Fruit fly (Drosophila melanogaster) whole organism, embryonic: Measurements from ENCODE around the gene PIG-Q.

ENCODE experiments used
- Atf3 ChIP-seq: fragments of 200-800 bp; sonication (Bioruptor generic); optimal IDR thresholded peaks from 3 replicates; lab custom pipeline; 2016; ENCODE audit warnings: missing biosample characterization, missing genetic modification characterization
- CG11085 ChIP-seq: fragments of 200-800 bp; sonication (Bioruptor generic); IDR thresholded peaks from 2 replicates; pipeline ENCODE4 v1.3.6; 2022; ENCODE audit warnings: missing biosample characterization, missing genetic modification characterization
- CG12942 ChIP-seq: fragments of 200-800 bp; sonication (Bioruptor generic); optimal IDR thresholded peaks from 3 replicates; lab custom pipeline; 2016; ENCODE audit warnings: missing biosample characterization, missing genetic modification characterization
- CG1602 ChIP-seq: fragments of 200-800 bp; sonication (Bioruptor generic); optimal IDR thresholded peaks from 3 replicates; lab custom pipeline; 2016; ENCODE audit warnings: missing biosample characterization, missing genetic modification characterization
- CG16863 ChIP-seq: fragments of 200-800 bp; sonication (Bioruptor generic); optimal IDR thresholded peaks from 3 replicates; lab custom pipeline; 2016; ENCODE audit warnings: missing biosample characterization, missing genetic modification characterization
- CG17361 ChIP-seq: fragments of 200-800 bp; sonication (Bioruptor generic); IDR thresholded peaks from 3 replicates; pipeline ENCODE4 v1.3.6; 2022; ENCODE audit warnings: missing biosample characterization, missing genetic modification characterization
- CG17612 ChIP-seq: fragments of 200-800 bp; sonication (Bioruptor generic); IDR thresholded peaks from 2 replicates; pipeline ENCODE4 v1.3.6; 2022; ENCODE audit warnings: missing biosample characterization, missing genetic modification characterization
- CG2199 ChIP-seq: fragments of 200-800 bp; sonication (Bioruptor generic); IDR thresholded peaks from 3 replicates; pipeline ENCODE4 v1.3.6; 2022; ENCODE audit warnings: missing biosample characterization, missing genetic modification characterization
- CG32532 ChIP-seq: fragments of 200-800 bp; sonication (Bioruptor generic); IDR thresholded peaks from 2 replicates; pipeline ENCODE4 v1.3.6; 2022; ENCODE audit warnings: missing biosample characterization, missing genetic modification characterization
- CG33557 ChIP-seq: fragments of 200-800 bp; sonication (Bioruptor generic); optimal IDR thresholded peaks from 2 replicates; lab custom pipeline; 2019; ENCODE audit warnings: missing biosample characterization, mild to moderate bottlenecking, missing genetic modification characterization, moderate library complexity
- CG34376 ChIP-seq: fragments of 200-800 bp; sonication (Bioruptor generic); optimal IDR thresholded peaks from 2 replicates; lab custom pipeline; 2018; ENCODE audit warnings: missing biosample characterization, mild to moderate bottlenecking, missing genetic modification characterization
- CG4424 ChIP-seq: fragments of 200-800 bp; sonication (Bioruptor generic); optimal IDR thresholded peaks from 3 replicates; lab custom pipeline; 2016; ENCODE audit warnings: missing biosample characterization, missing genetic modification characterization
- CG5953 ChIP-seq: fragments of 200-800 bp; sonication (Bioruptor generic); IDR thresholded peaks from 2 replicates; pipeline ENCODE4 v1.3.6; 2022; ENCODE audit warnings: missing biosample characterization, missing genetic modification characterization
- CG8478 ChIP-seq: fragments of >200 bp; optimal IDR thresholded peaks from 2 replicates; lab custom pipeline; 2018
- CG8944 ChIP-seq: fragments of 200-800 bp; sonication (Bioruptor generic); optimal IDR thresholded peaks from 3 replicates; lab custom pipeline; 2016; ENCODE audit warnings: missing biosample characterization, missing genetic modification characterization
- CG9797 ChIP-seq: fragments of 200-800 bp; sonication (Bioruptor generic); optimal IDR thresholded peaks from 3 replicates; lab custom pipeline; 2018; ENCODE audit warnings: missing biosample characterization, mild to moderate bottlenecking, missing genetic modification characterization
- CG9817 ChIP-seq: fragments of 200-800 bp; sonication (Bioruptor generic); optimal IDR thresholded peaks from 2 replicates; lab custom pipeline; 2018; ENCODE audit warnings: missing biosample characterization, mild to moderate bottlenecking, missing genetic modification characterization, moderate library complexity
- CkIIα-i1 ChIP-seq: fragments of 200-800 bp; sonication (Bioruptor generic); IDR thresholded peaks from 2 replicates; pipeline ENCODE4 v1.3.6; 2022; ENCODE audit warnings: missing biosample characterization, missing genetic modification characterization
- D ChIP-seq, 2 experiments: fragments of 200-800 bp in 1 of 2; fragments of >200 bp in 1 of 2; sonication (Bioruptor generic) in 1 of 2; optimal IDR thresholded peaks; 2 replicates in 1 of 2; 3 replicates in 1 of 2; lab custom pipeline; 2017; ENCODE audit warnings: mild to moderate bottlenecking in 1 of 2, missing biosample characterization in 1 of 2, missing genetic modification characterization in 1 of 2, missing genetic modification reagents in 1 of 2
- D19A ChIP-seq: fragments of 200-800 bp; optimal IDR thresholded peaks from 3 replicates; lab custom pipeline; 2019; ENCODE audit warnings: missing biosample characterization, mild to moderate bottlenecking, missing genetic modification characterization, moderate library complexity
- Dad ChIP-seq: fragments of 200-800 bp; sonication (Bioruptor generic); optimal IDR thresholded peaks from 3 replicates; lab custom pipeline; 2016; ENCODE audit warnings: missing biosample characterization, missing genetic modification characterization
- Hand ChIP-seq: fragments of 200-800 bp; sonication (Bioruptor generic); optimal IDR thresholded peaks from 2 replicates; lab custom pipeline; 2017; ENCODE audit warnings: mild to moderate bottlenecking, missing biosample characterization, missing genetic modification reagents, missing genetic modification characterization
- Hsf ChIP-seq: fragments of 200-800 bp; sonication (Bioruptor generic); optimal IDR thresholded peaks from 3 replicates; lab custom pipeline; 2016; ENCODE audit warnings: missing biosample characterization, missing genetic modification characterization
- Lpt ChIP-seq: fragments of >200 bp; optimal IDR thresholded peaks from 2 replicates; lab custom pipeline; 2018; ENCODE audit warnings: missing biosample characterization, missing genetic modification characterization
- Mes4 ChIP-seq: fragments of 200-800 bp; sonication (Bioruptor generic); optimal IDR thresholded peaks from 2 replicates; lab custom pipeline; 2016; ENCODE audit warnings: missing biosample characterization, missing genetic modification characterization
- NfI ChIP-seq: fragments of 200-800 bp; sonication (Bioruptor generic); optimal IDR thresholded peaks from 3 replicates; lab custom pipeline; 2018; ENCODE audit warnings: missing biosample characterization, mild to moderate bottlenecking, missing genetic modification characterization, moderate library complexity
- Ravus ChIP-seq: fragments of 200-800 bp; sonication (Bioruptor generic); IDR thresholded peaks from 2 replicates; pipeline ENCODE4 v1.3.6; 2022; ENCODE audit warnings: missing biosample characterization, missing genetic modification characterization
- Side ChIP-seq: fragments of 200-800 bp; sonication (Bioruptor generic); optimal IDR thresholded peaks from 2 replicates; lab custom pipeline; 2016; ENCODE audit warnings: missing biosample characterization, missing genetic modification characterization
- TFAM ChIP-seq: fragments of 200-800 bp; sonication (Bioruptor generic); optimal IDR thresholded peaks from 2 replicates; lab custom pipeline; 2017; ENCODE audit warnings: missing biosample characterization, missing genetic modification characterization, inconsistent platforms
- btn ChIP-seq: fragments of 200-800 bp; sonication (Bioruptor generic); optimal IDR thresholded peaks from 2 replicates; lab custom pipeline; 2016; ENCODE audit warnings: missing biosample characterization, missing genetic modification characterization
- cas ChIP-seq: fragments of 200-800 bp; sonication (Bioruptor generic); IDR thresholded peaks from 2 replicates; pipeline ENCODE4 v1.3.6; 2022; ENCODE audit warnings: missing biosample characterization, missing genetic modification characterization
- corto ChIP-seq: fragments of 200-800 bp; sonication (Bioruptor generic); optimal IDR thresholded peaks from 2 replicates; lab custom pipeline; 2016; ENCODE audit warnings: missing biosample characterization, mild to moderate bottlenecking, missing genetic modification characterization, moderate library complexity
- ewg ChIP-seq: fragments of 200-800 bp; sonication (Bioruptor generic); optimal IDR thresholded peaks from 3 replicates; lab custom pipeline; 2017; ENCODE audit warnings: mild to moderate bottlenecking, missing biosample characterization, missing genetic modification reagents, missing genetic modification characterization
- fd96Cb ChIP-seq: fragments of 200-800 bp; sonication (Bioruptor generic); optimal IDR thresholded peaks from 2 replicates; lab custom pipeline; 2018; ENCODE audit warnings: missing biosample characterization, mild to moderate bottlenecking, missing genetic modification characterization, moderate library complexity
- fu2 ChIP-seq: fragments of 200-800 bp; sonication (Bioruptor generic); optimal IDR thresholded peaks from 2 replicates; lab custom pipeline; 2016; ENCODE audit warnings: missing biosample characterization, missing genetic modification characterization
- her ChIP-seq: fragments of 200-800 bp; sonication (Bioruptor generic); optimal IDR thresholded peaks from 2 replicates; lab custom pipeline; 2016; ENCODE audit warnings: missing biosample characterization, missing genetic modification characterization
- hth ChIP-seq: fragments of >200 bp; optimal IDR thresholded peaks from 2 replicates; lab custom pipeline; 2017; ENCODE audit warnings: inconsistent platforms
- mld ChIP-seq: fragments of 200-800 bp; sonication (Bioruptor generic); IDR thresholded peaks from 3 replicates; pipeline ENCODE4 v1.3.6; 2022; ENCODE audit warnings: missing biosample characterization, missing genetic modification characterization; ENCODE audit not compliant: partially characterized antibody
- nerfin-2 ChIP-seq: fragments of 200-800 bp; sonication (Bioruptor generic); IDR thresholded peaks from 2 replicates; pipeline ENCODE4 v1.3.6; 2022; ENCODE audit warnings: missing biosample characterization, missing genetic modification characterization; ENCODE audit not compliant: partially characterized antibody
- peb ChIP-seq: fragments of 200-800 bp; sonication (Bioruptor generic); IDR thresholded peaks from 2 replicates; pipeline ENCODE4 v1.3.6; 2022; ENCODE audit warnings: missing biosample characterization, missing genetic modification characterization
- pzg ChIP-seq: fragments of 200-800 bp; sonication (Bioruptor generic); optimal IDR thresholded peaks from 3 replicates; lab custom pipeline; 2018; ENCODE audit warnings: missing biosample characterization, mild to moderate bottlenecking, missing genetic modification characterization, moderate library complexity
- row ChIP-seq: fragments of 200-800 bp; sonication (Bioruptor generic); IDR thresholded peaks from 3 replicates; pipeline ENCODE4 v1.3.6; 2022; ENCODE audit warnings: missing biosample characterization, missing genetic modification characterization
- run ChIP-seq: fragments of 200-800 bp; sonication (Bioruptor generic); optimal IDR thresholded peaks from 3 replicates; lab custom pipeline; 2018; ENCODE audit warnings: missing biosample characterization, mild to moderate bottlenecking, missing genetic modification characterization
- sisA ChIP-seq: fragments of 200-800 bp; sonication (Bioruptor generic); IDR thresholded peaks from 2 replicates; pipeline ENCODE4 v1.3.6; 2022; ENCODE audit warnings: missing biosample characterization, missing genetic modification characterization
- slou ChIP-seq: fragments of 200-800 bp; sonication (Bioruptor generic); optimal IDR thresholded peaks from 3 replicates; lab custom pipeline; 2016; ENCODE audit warnings: missing biosample characterization, missing genetic modification characterization
- so ChIP-seq: fragments of 200-800 bp; sonication (Bioruptor generic); IDR thresholded peaks from 3 replicates; pipeline ENCODE4 v1.3.6; 2022; ENCODE audit warnings: missing biosample characterization, missing genetic modification characterization
- tll ChIP-seq, 2 experiments: fragments of 200-800 bp in 1 of 2; fragments of >200 bp in 1 of 2; sonication (Bioruptor generic) in 1 of 2; optimal IDR thresholded peaks; 2 replicates each; lab custom pipeline; 2017 to 2019; ENCODE audit warnings: missing biosample characterization in 2 of 2, missing genetic modification characterization in 2 of 2, mild to moderate bottlenecking in 1 of 2, moderate library complexity in 1 of 2
- tx ChIP-seq: fragments of 200-800 bp; sonication (Bioruptor generic); optimal IDR thresholded peaks from 2 replicates; lab custom pipeline; 2016; ENCODE audit warnings: missing biosample characterization, missing genetic modification characterization
- vnd ChIP-seq: fragments of 200-800 bp; sonication (Bioruptor generic); IDR thresholded peaks from 3 replicates; pipeline ENCODE4 v1.3.6; 2022; ENCODE audit warnings: missing biosample characterization, missing genetic modification characterization; ENCODE audit not compliant: partially characterized antibody
- zfh1 ChIP-seq: fragments of 200-800 bp; sonication (Bioruptor generic); IDR thresholded peaks from 3 replicates; pipeline ENCODE4 v1.3.6; 2022; ENCODE audit warnings: missing biosample characterization, missing genetic modification characterization

PIG-Q gene

DNA sequence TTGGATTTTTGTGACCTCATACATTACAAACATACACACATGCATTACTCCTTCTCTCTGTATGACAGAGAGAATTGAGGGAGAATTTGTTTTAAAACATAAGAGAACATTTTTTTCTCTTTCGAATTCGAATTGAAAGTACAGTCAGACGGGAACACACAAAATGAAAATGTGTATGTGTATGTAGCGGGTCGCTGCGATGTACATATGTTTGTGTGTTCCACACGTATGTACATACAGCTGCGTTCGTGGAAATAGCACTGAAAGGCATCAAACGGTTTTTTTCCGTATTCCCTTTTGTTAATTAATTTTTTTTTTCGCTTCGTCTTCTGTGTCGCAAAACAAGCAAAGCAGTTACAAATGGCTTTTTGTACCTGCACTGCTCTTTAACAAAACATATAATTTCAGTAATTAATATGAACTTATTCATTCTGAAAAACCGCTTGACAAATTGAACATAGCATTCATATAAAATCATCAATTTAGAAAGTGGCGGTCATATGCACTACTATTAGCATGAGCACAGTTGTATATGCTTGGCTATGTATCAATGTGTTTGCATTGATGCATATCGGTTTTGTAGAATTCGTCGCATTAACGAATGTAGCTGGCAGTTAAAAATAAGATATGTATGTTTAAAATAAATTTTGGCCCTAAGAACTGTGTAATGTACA, 26.2 kb upstream of the PIG-Q start (continued):
- peak; percentile 95; the same call in 2 of the 3 replicates for TF ChIP-seq CG2199
- TF ChIP-seq run (tag; lab: Kevin White, UChicago): peak; percentile 95
- TF ChIP-seq btn (GFP tag; lab: Kevin White, UChicago): peak; percentile 92
- TF ChIP-seq CkIIα-i1 (GFP tag; lab: Robert Waterston, UW): no peak
- peak; percentile 93 for TF ChIP-seq CG4424 (GFP tag; lab: Kevin White, UChicago)
- TF ChIP-seq D (optimal IDR thresholded peaks at IDR 0.05; lab: Kevin White, UChicago): no peak
- TF ChIP-seq D (GFP tag; optimal IDR thresholded peaks at IDR 0.05; lab: Kevin White, UChicago): peak; percentile 96
- no peak for TF ChIP-seq CG8478 (lab: Kevin White, UChicago)
- TF ChIP-seq pzg (GFP tag; lab: Kevin White, UChicago): peak; percentile 19
- TF ChIP-seq so (GFP tag; lab: Robert Waterston, UW): peak; percentile 94
- TF ChIP-seq CG32532 (GFP tag; lab: Robert Waterston, UW): peak; percentile 90
- TF ChIP-seq nerfin-2 (GFP tag; lab: Robert Waterston, UW): no peak
- peak; percentile 91 for TF ChIP-seq ewg (GFP tag; lab: Kevin White, UChicago)
- TF ChIP-seq tll (GFP tag; optimal IDR thresholded peaks at IDR 0.05; lab: Kevin White, UChicago): peak in 1 of 2 experiments; percentile 48
- peak; percentile 98 for TF ChIP-seq CG34376 (GFP tag; lab: Kevin White, UChicago)
- peak; percentile 63 for TF ChIP-seq CG17612 (GFP tag; lab: Robert Waterston, UW)
- peak; percentile 91 for TF ChIP-seq her (GFP tag; lab: Kevin White, UChicago)
- peak; percentile 96 for TF ChIP-seq Hsf (GFP tag; lab: Kevin White, UChicago)
- TF ChIP-seq row: peak; percentile 95
- peak; percentile 70 for TF ChIP-seq Ravus (GFP tag; lab: Robert Waterston, UW)
- peak; percentile 91 for TF ChIP-seq CG1602 (GFP tag; lab: Kevin White, UChicago)
- peak; percentile 96 for TF ChIP-seq CG33557
- TF ChIP-seq D19A (tag; lab: Kevin White, UChicago): peak; percentile 95
- TF ChIP-seq corto (GFP tag; lab: Kevin White, UChicago): peak; percentile 53
- peak; percentile 94 for TF ChIP-seq CG9817 (tag; lab: Kevin White, UChicago)
- TF ChIP-seq Dad (GFP tag; lab: Kevin White, UChicago): peak; percentile 94
- TF ChIP-seq CG9797 (GFP tag; lab: Kevin White, UChicago): peak; percentile 49
- peak; percentile 91 for TF ChIP-seq CG8944 (GFP tag; lab: Kevin White, UChicago)
- peak; percentile 96 for TF ChIP-seq NfI
- TF ChIP-seq CG11085: peak; percentile 86
- no peak for TF ChIP-seq vnd (GFP tag; lab: Robert Waterston, UW)
- TF ChIP-seq Mes4 (GFP tag; lab: Kevin White, UChicago): peak; percentile 96
- peak; percentile 91 for TF ChIP-seq sisA (GFP tag; lab: Robert Waterston, UW)
- TF ChIP-seq CG5953 (GFP tag; lab: Robert Waterston, UW): peak; percentile 63; the same call in 1 of the 2 replicates
- TF ChIP-seq CG12942: peak; percentile 89
- peak; percentile 87 for TF ChIP-seq slou (GFP tag; lab: Kevin White, UChicago)
- TF ChIP-seq Atf3 (GFP tag; lab: Kevin White, UChicago): peak; percentile 90
- TF ChIP-seq fd96Cb: peak; percentile 96
- TF ChIP-seq TFAM: peak; percentile 75
- TF ChIP-seq tx (GFP tag; lab: Kevin White, UChicago): peak; percentile 96
- TF ChIP-seq CG17361: peak; percentile 98
- peak; percentile 92 for TF ChIP-seq zfh1
- no peak for TF ChIP-seq hth (lab: Kevin White, UChicago)
- TF ChIP-seq peb (GFP tag; lab: Robert Waterston, UW): peak; percentile 82
- TF ChIP-seq Side (GFP tag; lab: Kevin White, UChicago): peak; percentile 96
- TF ChIP-seq mld: no peak
- TF ChIP-seq Hand (GFP tag; lab: Kevin White, UChicago): peak; percentile 96
- TF ChIP-seq CG16863 (GFP tag; lab: Kevin White, UChicago): peak; percentile 96
- peak; percentile 32; the same call in 1 of the 2 replicates for TF ChIP-seq cas
- peak; percentile 95 for TF ChIP-seq fu2 (GFP tag; lab: Kevin White, UChicago)
- TF ChIP-seq Lpt (GFP tag; lab: Kevin White, UChicago): no peak
